Worm (Caenorhabditis elegans): Measurements from ENCODE around the gene R04A9.7.
A peak's percentile ranks its signal among the peaks of the same experiment; 100 is the strongest.

The R04A9.7 gene

DNA sequence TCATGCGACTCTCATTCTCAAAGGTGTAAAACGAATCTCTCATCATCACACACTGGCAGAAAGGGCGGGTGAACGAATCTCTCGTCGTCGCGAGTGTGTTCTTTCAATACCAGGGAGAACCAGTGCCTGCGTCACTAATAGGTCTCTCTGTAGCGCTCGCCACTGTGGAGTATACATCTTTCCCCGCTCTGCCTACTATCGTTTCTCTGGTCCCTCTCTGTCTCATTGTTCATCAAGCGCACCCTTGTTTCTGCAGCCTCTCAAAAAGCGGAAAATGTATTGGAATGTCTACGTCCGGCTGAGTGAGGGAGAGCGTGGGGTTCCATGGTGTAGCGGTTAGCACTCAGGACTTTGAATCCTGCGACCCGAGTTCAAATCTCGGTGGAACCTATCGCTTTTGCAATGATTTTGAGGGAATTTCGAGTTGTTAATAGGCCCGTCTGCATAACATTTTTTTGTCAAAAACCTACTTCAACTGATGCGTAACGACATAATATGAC, 15.4 kb upstream of the R04A9.7 start (continued):
- TF ChIP-seq sptf-2 (GFP tag; optimal IDR thresholded peaks at IDR 0.05) (no peak), let-526 (GFP tag; IDR thresholded peaks at IDR 0.05) (peak; percentile 27; the same call in 1 of the 2 replicates), B0035.1 (tag; optimal IDR thresholded peaks at IDR 0.05) (peak; percentile 83), fkh-3 (tag; optimal IDR thresholded peaks at IDR 0.05) (peak; percentile 78), F37B4.10 (GFP tag; IDR thresholded peaks at IDR 0.05) (0 out of 2 replicates have a peak, but pooled peaks have one; percentile 5), B0019.2 (GFP tag; conservative IDR thresholded peaks at IDR 0.05) (no peak; the same call in 1 of the 2 replicates), C17E4.6 (GFP tag; IDR thresholded peaks at IDR 0.05) (0 out of 2 replicates have a peak, but pooled peaks have one; percentile 11), nfyb-1 (GFP tag; IDR thresholded peaks at IDR 0.05) (peak; percentile 89), repo-1 (tag; optimal IDR thresholded peaks at IDR 0.05) (peak; percentile 92), attf-5 (GFP tag; optimal IDR thresholded peaks at IDR 0.05) (peak; percentile 55), ceh-58 (GFP tag; IDR thresholded peaks at IDR 0.05) (no peak), ceh-27 (GFP tag; optimal IDR thresholded peaks at IDR 0.05) (peak; percentile 92), nhr-80 (tag; optimal IDR thresholded peaks at IDR 0.05) (peak; percentile 84), lin-35 (GFP tag; optimal IDR thresholded peaks at IDR 0.05) (peak in 1 of 3 experiments; percentile 82), nhr-179 (tag; optimal IDR thresholded peaks at IDR 0.05) (peak; percentile 39), ceh-40 (GFP tag; IDR thresholded peaks at IDR 0.05) (0 out of 2 replicates have a peak, but pooled peaks have one; percentile 42), hmg-20 (GFP tag; IDR thresholded peaks at IDR 0.05) (peak; percentile 47; the same call in 1 of the 2 replicates), xnd-1 (tag; optimal IDR thresholded peaks at IDR 0.05) (no peak), F55B11.4 (tag; optimal IDR thresholded peaks at IDR 0.05; ENCODE audit: borderline replicate concordance, insufficient read depth) (no peak), unc-130 (GFP tag; optimal IDR thresholded peaks at IDR 0.05) (no peak), tlf-1 (GFP tag; optimal IDR thresholded peaks at IDR 0.05) (peak; percentile 69), dpl-1 (GFP tag; optimal IDR thresholded peaks at IDR 0.05) (no peak), cebp-1 (GFP tag; IDR thresholded peaks at IDR 0.05) (peak; percentile 61; the same call in 1 of the 2 replicates), cebp-1 (tag; optimal IDR thresholded peaks at IDR 0.05) (peak; percentile 91), ztf-18 (tag; optimal IDR thresholded peaks at IDR 0.05) (peak; percentile 50), ets-4 (GFP tag; optimal IDR thresholded peaks at IDR 0.05) (no peak), Y53G8AR.9 (GFP tag; conservative IDR thresholded peaks at IDR 0.05) (0 out of 2 replicates have a peak, but pooled peaks have one; percentile 67), bed-2 (GFP tag; IDR thresholded peaks at IDR 0.05) (peak; percentile 71; the same call in 1 of the 2 replicates), mxl-1 (tag; optimal IDR thresholded peaks at IDR 0.05) (peak; percentile 89), F49E8.2 (tag; optimal IDR thresholded peaks at IDR 0.05; ENCODE audit: insufficient read depth) (peak; percentile 31), nhr-120 (GFP tag; IDR thresholded peaks at IDR 0.05) (0 out of 2 replicates have a peak, but pooled peaks have one; percentile 50), sea-2 (GFP tag; IDR thresholded peaks at IDR 0.05) (0 out of 2 replicates have a peak, but pooled peaks have one; percentile 48), tbp1 (GFP tag; optimal IDR thresholded peaks at IDR 0.05) (peak; percentile 96), somi-1 (GFP tag; optimal IDR thresholded peaks at IDR 0.05) (peak; percentile 76), lin-26 (GFP tag; IDR thresholded peaks at IDR 0.05) (peak; percentile 86), F52B5.7 (tag; optimal IDR thresholded peaks at IDR 0.05) (peak; percentile 33), madf-8 (GFP tag; conservative IDR thresholded peaks at IDR 0.05) (no peak), ztf-28 (GFP tag; IDR thresholded peaks at IDR 0.05) (peak; percentile 39; the same call in 1 of the 2 replicates), nhr-90 (tag; optimal IDR thresholded peaks at IDR 0.05) (peak; percentile 83), chd-7 (tag; optimal IDR thresholded peaks at IDR 0.05) (peak; percentile 89), Y79H2A.3 (GFP tag; conservative IDR thresholded peaks at IDR 0.05) (no peak), lin-40 (tag; optimal IDR thresholded peaks at IDR 0.05) (peak; percentile 98), rec-8 (tag; optimal IDR thresholded peaks at IDR 0.05) (peak; percentile 46 to 84), zfh-2 (GFP tag; conservative IDR thresholded peaks at IDR 0.05) (peak; percentile 92), dox-1 (GFP tag; IDR thresholded peaks at IDR 0.05) (peak; percentile 96), madf-6 (GFP tag; IDR thresholded peaks at IDR 0.05) (peak; percentile 28; the same call in 1 of the 2 replicates), ztf-6 (GFP tag; IDR thresholded peaks at IDR 0.05) (no peak), bed-1 (GFP tag; IDR thresholded peaks at IDR 0.05) (0 out of 2 replicates have a peak, but pooled peaks have one; percentile 8)
